Fruit fly (Drosophila melanogaster) whole organism, embryonic: Measurements from ENCODE around the gene CG6345.

Experiments used
- Abd-B ChIP-seq: fragments of 200-800 bp; sonication (Bioruptor generic); optimal IDR thresholded peaks from 2 replicates; lab custom pipeline; 2018; ENCODE audit warnings: missing biosample characterization, mild to moderate bottlenecking, missing genetic modification characterization, moderate library complexity
- Adf1 ChIP-seq: fragments of 200-800 bp; sonication (Bioruptor generic); IDR thresholded peaks from 2 replicates; pipeline ENCODE4 v1.3.6; 2022; ENCODE audit warnings: missing biosample characterization, missing genetic modification characterization
- BEAF-32 ChIP-seq: fragments of 200-800 bp; sonication (Bioruptor generic); optimal IDR thresholded peaks from 3 replicates; lab custom pipeline; 2017; ENCODE audit warnings: missing biosample characterization, missing genetic modification characterization, mild to moderate bottlenecking, moderate library complexity, missing genetic modification reagents
- Blimp-1 ChIP-seq: fragments of 200-800 bp; sonication (Bioruptor generic); optimal IDR thresholded peaks from 3 replicates; lab custom pipeline; 2018; ENCODE audit warnings: missing biosample characterization, missing genetic modification characterization, mild to moderate bottlenecking, moderate library complexity, missing genetic modification reagents
- Bteb2 ChIP-seq: fragments of 200-800 bp; sonication (Bioruptor generic); optimal IDR thresholded peaks from 2 replicates; lab custom pipeline; 2016; ENCODE audit warnings: missing biosample characterization, missing genetic modification characterization
- CG10431 ChIP-seq: fragments of 200-800 bp; sonication (Bioruptor generic); optimal IDR thresholded peaks from 3 replicates; lab custom pipeline; 2018; ENCODE audit warnings: missing biosample characterization, mild to moderate bottlenecking, missing genetic modification characterization
- CG10959 ChIP-seq: fragments of 200-800 bp; sonication (Bioruptor generic); IDR thresholded peaks from 2 replicates; pipeline ENCODE4 v1.3.6; 2022; ENCODE audit warnings: missing biosample characterization, missing genetic modification characterization
- CG11696 ChIP-seq: fragments of 200-800 bp; sonication (Bioruptor generic); IDR thresholded peaks from 2 replicates; pipeline ENCODE4 v1.3.6; 2022; ENCODE audit warnings: missing biosample characterization, missing genetic modification characterization
- CG14965 ChIP-seq: fragments of 200-800 bp; sonication (Bioruptor generic); optimal IDR thresholded peaks from 2 replicates; lab custom pipeline; 2016; ENCODE audit warnings: missing biosample characterization, missing genetic modification characterization, borderline replicate concordance
- CG1602 ChIP-seq: fragments of 200-800 bp; sonication (Bioruptor generic); optimal IDR thresholded peaks from 3 replicates; lab custom pipeline; 2016; ENCODE audit warnings: missing biosample characterization, missing genetic modification characterization
- CG1647 ChIP-seq: fragments of 200-800 bp; sonication (Bioruptor generic); optimal IDR thresholded peaks from 3 replicates; lab custom pipeline; 2016; ENCODE audit warnings: missing biosample characterization, missing genetic modification characterization
- CG18619 ChIP-seq: fragments of 200-800 bp; sonication (Bioruptor generic); optimal IDR thresholded peaks from 3 replicates; lab custom pipeline; 2017; ENCODE audit warnings: missing biosample characterization, mild to moderate bottlenecking, missing genetic modification characterization
- CG2116 ChIP-seq: fragments of 200-800 bp; sonication (Bioruptor generic); optimal IDR thresholded peaks from 3 replicates; lab custom pipeline; 2018; ENCODE audit warnings: missing biosample characterization, mild to moderate bottlenecking, missing genetic modification characterization
- CG2120 ChIP-seq: fragments of 200-800 bp; sonication (Bioruptor generic); optimal IDR thresholded peaks from 3 replicates; lab custom pipeline; 2016; ENCODE audit warnings: missing biosample characterization, missing genetic modification characterization
- CG2889 ChIP-seq: fragments of 200-800 bp; sonication (Bioruptor generic); IDR thresholded peaks from 3 replicates; pipeline ENCODE4 v1.3.6; 2022; ENCODE audit warnings: missing biosample characterization, missing genetic modification characterization
- CG30403 ChIP-seq: fragments of 200-800 bp; sonication (Bioruptor generic); optimal IDR thresholded peaks from 3 replicates; lab custom pipeline; 2016; ENCODE audit warnings: missing biosample characterization, missing genetic modification characterization
- CG30431 ChIP-seq: fragments of 200-800 bp; sonication (Bioruptor generic); optimal IDR thresholded peaks from 2 replicates; lab custom pipeline; 2017; ENCODE audit warnings: missing biosample characterization, missing genetic modification characterization
- CG32532 ChIP-seq: fragments of 200-800 bp; sonication (Bioruptor generic); IDR thresholded peaks from 2 replicates; pipeline ENCODE4 v1.3.6; 2022; ENCODE audit warnings: missing biosample characterization, missing genetic modification characterization
- CG4360 ChIP-seq: fragments of 200-800 bp; sonication (Bioruptor generic); IDR thresholded peaks from 2 replicates; pipeline ENCODE4 v1.3.6; 2022; ENCODE audit warnings: missing biosample characterization, missing genetic modification characterization
- CG5953 ChIP-seq: fragments of 200-800 bp; sonication (Bioruptor generic); IDR thresholded peaks from 2 replicates; pipeline ENCODE4 v1.3.6; 2022; ENCODE audit warnings: missing biosample characterization, missing genetic modification characterization
- CG6654 ChIP-seq: fragments of 200-800 bp; sonication (Bioruptor generic); optimal IDR thresholded peaks from 2 replicates; lab custom pipeline; 2017; ENCODE audit warnings: missing biosample characterization, mild to moderate bottlenecking, missing genetic modification characterization
- CG6765 ChIP-seq: fragments of 200-800 bp; sonication (Bioruptor generic); optimal IDR thresholded peaks from 3 replicates; lab custom pipeline; 2017; ENCODE audit warnings: missing biosample characterization, mild to moderate bottlenecking, missing genetic modification characterization
- CG7372 ChIP-seq: fragments of 200-800 bp; sonication (Bioruptor generic); IDR thresholded peaks from 2 replicates; pipeline ENCODE4 v1.3.6; 2022; ENCODE audit warnings: missing biosample characterization, missing genetic modification characterization
- CG9215 ChIP-seq: fragments of 200-800 bp; sonication (Bioruptor generic); IDR thresholded peaks from 2 replicates; pipeline ENCODE4 v1.3.6; 2022; ENCODE audit warnings: missing biosample characterization, missing genetic modification characterization
- Doc3 ChIP-seq: fragments of 200-800 bp; sonication (Bioruptor generic); IDR thresholded peaks from 3 replicates; pipeline ENCODE4 v1.3.6; 2022; ENCODE audit warnings: missing biosample characterization, missing genetic modification characterization; ENCODE audit not compliant: partially characterized antibody
- Dp ChIP-seq: fragments of 200-800 bp; sonication (Bioruptor generic); optimal IDR thresholded peaks from 2 replicates; lab custom pipeline; 2018; ENCODE audit warnings: missing biosample characterization, mild to moderate bottlenecking, missing genetic modification characterization, moderate library complexity
- Fer3 ChIP-seq: fragments of 200-800 bp; sonication (Bioruptor generic); optimal IDR thresholded peaks from 2 replicates; lab custom pipeline; 2018; ENCODE audit warnings: missing biosample characterization, mild to moderate bottlenecking, missing genetic modification characterization, moderate library complexity
- GATAe ChIP-seq: fragments of 200-800 bp; sonication (Bioruptor generic); conservative IDR thresholded peaks from 2 replicates; pipeline ENCODE4 v1.3.6; 2022; ENCODE audit warnings: missing biosample characterization, missing genetic modification characterization
- Hsf ChIP-seq: fragments of 200-800 bp; sonication (Bioruptor generic); optimal IDR thresholded peaks from 3 replicates; lab custom pipeline; 2016; ENCODE audit warnings: missing biosample characterization, missing genetic modification characterization
- Jarid2 ChIP-seq: fragments of 200-800 bp; sonication (Bioruptor generic); optimal IDR thresholded peaks from 3 replicates; lab custom pipeline; 2017; ENCODE audit warnings: mild to moderate bottlenecking, missing biosample characterization, missing genetic modification reagents, missing genetic modification characterization
- Lim3 ChIP-seq: fragments of 200-800 bp; sonication (Bioruptor generic); IDR thresholded peaks from 2 replicates; pipeline ENCODE4 v1.3.6; 2022; ENCODE audit warnings: missing biosample characterization, missing genetic modification characterization
- MTF-1 ChIP-seq: fragments of 200-800 bp; sonication (Bioruptor generic); optimal IDR thresholded peaks from 2 replicates; lab custom pipeline; 2018; ENCODE audit warnings: missing biosample characterization, mild to moderate bottlenecking, missing genetic modification characterization, borderline replicate concordance
- Oli ChIP-seq: fragments of 200-800 bp; sonication (Bioruptor generic); optimal IDR thresholded peaks from 2 replicates; lab custom pipeline; 2018; ENCODE audit warnings: missing biosample characterization, mild to moderate bottlenecking, missing genetic modification characterization, moderate library complexity
- Sox100B ChIP-seq: fragments of 200-800 bp; sonication (Bioruptor generic); optimal IDR thresholded peaks from 3 replicates; lab custom pipeline; 2018; ENCODE audit warnings: missing biosample characterization, mild to moderate bottlenecking, missing genetic modification characterization
- bcd ChIP-seq: fragments of 200-800 bp; sonication (Bioruptor generic); optimal IDR thresholded peaks from 2 replicates; lab custom pipeline; 2017; ENCODE audit warnings: missing biosample characterization, mild to moderate bottlenecking, missing genetic modification characterization
- cas ChIP-seq: fragments of 200-800 bp; sonication (Bioruptor generic); IDR thresholded peaks from 2 replicates; pipeline ENCODE4 v1.3.6; 2022; ENCODE audit warnings: missing biosample characterization, missing genetic modification characterization
- dan ChIP-seq: fragments of 200-800 bp; sonication (Bioruptor generic); IDR thresholded peaks from 2 replicates; pipeline ENCODE4 v1.3.6; 2022; ENCODE audit warnings: missing biosample characterization, missing genetic modification characterization
- hb ChIP-seq: fragments of 200-800 bp; sonication (Bioruptor generic); IDR thresholded peaks from 3 replicates; pipeline ENCODE4 v1.3.6; 2022; ENCODE audit warnings: missing biosample characterization, missing genetic modification characterization; ENCODE audit not compliant: partially characterized antibody
- lbe ChIP-seq: fragments of 200-800 bp; sonication (Bioruptor generic); optimal IDR thresholded peaks from 2 replicates; lab custom pipeline; 2016; ENCODE audit warnings: missing biosample characterization, mild to moderate bottlenecking, missing genetic modification characterization
- odd ChIP-seq: fragments of 200-800 bp; sonication (Bioruptor generic); optimal IDR thresholded peaks from 2 replicates; lab custom pipeline; 2017; ENCODE audit warnings: missing biosample characterization, mild to moderate bottlenecking, missing genetic modification characterization
- onecut ChIP-seq: fragments of 200-800 bp; sonication (Bioruptor generic); IDR thresholded peaks from 2 replicates; pipeline ENCODE4 v1.3.6; 2022; ENCODE audit warnings: missing biosample characterization, missing genetic modification characterization
- phol ChIP-seq: fragments of 200-800 bp; sonication (Bioruptor generic); optimal IDR thresholded peaks from 3 replicates; lab custom pipeline; 2018; ENCODE audit warnings: missing biosample characterization, mild to moderate bottlenecking, missing genetic modification characterization, moderate library complexity
- prd ChIP-seq, 3 experiments: fragments of >200 bp in 2 of 3; fragments of 200-800 bp in 1 of 3; sonication (Bioruptor generic) in 1 of 3; optimal IDR thresholded peaks in 2 of 3; IDR thresholded peaks in 1 of 3; 2 replicates in 2 of 3; 3 replicates in 1 of 3; pipeline versions ENCODE4 v1.3.6 to Lab custom; 2017 to 2022; ENCODE audit warnings: missing biosample characterization in 1 of 3, missing genetic modification characterization in 1 of 3
- sc ChIP-seq, 3 experiments: fragments of >200 bp in 2 of 3; fragments of 200-800 bp in 1 of 3; sonication (Bioruptor generic) in 1 of 3; optimal IDR thresholded peaks; 2 replicates in 2 of 3; 3 replicates in 1 of 3; lab custom pipeline; 2017; ENCODE audit warnings: mild to moderate bottlenecking in 1 of 3, missing biosample characterization in 1 of 3, missing genetic modification characterization in 1 of 3, missing genetic modification reagents in 1 of 3
- sens-2 ChIP-seq: fragments of 200-800 bp; sonication (Bioruptor generic); IDR thresholded peaks from 2 replicates; pipeline ENCODE4 v1.3.6; 2022; ENCODE audit warnings: missing biosample characterization, missing genetic modification characterization
- tgo ChIP-seq: fragments of 200-800 bp; sonication (Bioruptor generic); IDR thresholded peaks from 3 replicates; pipeline ENCODE4 v1.3.6; 2022; ENCODE audit warnings: missing biosample characterization, missing genetic modification characterization
- vvl ChIP-seq: fragments of 200-800 bp; sonication (Bioruptor generic); IDR thresholded peaks from 2 replicates; pipeline ENCODE4 v1.3.6; 2022; ENCODE audit warnings: missing biosample characterization, missing genetic modification characterization
- wdn ChIP-seq: fragments of 200-800 bp; sonication (Bioruptor generic); IDR thresholded peaks from 2 replicates; pipeline ENCODE4 v1.3.6; 2022; ENCODE audit warnings: missing biosample characterization, missing genetic modification characterization
- yki ChIP-seq: fragments of >200 bp; optimal IDR thresholded peaks from 3 replicates; lab custom pipeline; 2018

CG6345 gene

dm6 chr3R:10388128-10389026 is 27.5 kb downstream of the CG6345 start, which contains the start of gene cwo (continued):
- no peak for TF ChIP-seq Doc3
- no peak for TF ChIP-seq yki (lab: Kevin White, UChicago)
- TF ChIP-seq CG2120 (GFP tag; lab: Kevin White, UChicago): no peak
- TF ChIP-seq CG7372 (GFP tag; lab: Robert Waterston, UW): no peak
- TF ChIP-seq CG6654: no peak
- no peak for TF ChIP-seq bcd (GFP tag; lab: Kevin White, UChicago)
- peak; percentile 35 for TF ChIP-seq odd (GFP tag; lab: Kevin White, UChicago)
- no peak for TF ChIP-seq Oli (tag; lab: Kevin White, UChicago)
- no peak for TF ChIP-seq CG9215 (GFP tag; lab: Robert Waterston, UW)
- TF ChIP-seq CG4360 (GFP tag; lab: Robert Waterston, UW): no peak
- no peak for TF ChIP-seq GATAe (GFP tag; lab: Robert Waterston, UW)
- TF ChIP-seq Bteb2 (GFP tag; lab: Kevin White, UChicago): no peak
- TF ChIP-seq CG1602 (GFP tag; lab: Kevin White, UChicago): no peak
- TF ChIP-seq wdn (GFP tag; lab: Robert Waterston, UW): no peak
- no peak for TF ChIP-seq hb (GFP tag; lab: Robert Waterston, UW)
- no peak for TF ChIP-seq Abd-B (GFP tag; lab: Kevin White, UChicago)
- peak; percentile 31 for TF ChIP-seq Fer3 (tag; lab: Kevin White, UChicago)
- no peak for TF ChIP-seq Dp (GFP tag; lab: Kevin White, UChicago)
- no peak for TF ChIP-seq prd (optimal IDR thresholded peaks at IDR 0.05; lab: Kevin White, UChicago)
- TF ChIP-seq prd (GFP tag; IDR thresholded peaks at IDR 0.05; lab: Robert Waterston, UW): no peak
- no peak for TF ChIP-seq CG14965
- TF ChIP-seq vvl (GFP tag; lab: Robert Waterston, UW): no peak
- TF ChIP-seq CG32532 (GFP tag; lab: Robert Waterston, UW): no peak
- TF ChIP-seq MTF-1: peak; percentile 48
- TF ChIP-seq Hsf (GFP tag; lab: Kevin White, UChicago): no peak
- peak; percentile 54 for TF ChIP-seq lbe (GFP tag; lab: Kevin White, UChicago)
- TF ChIP-seq Lim3: no peak
- TF ChIP-seq Jarid2 (GFP tag; lab: Kevin White, UChicago): peak; percentile 80
- peak; percentile 45 for TF ChIP-seq CG10431 (GFP tag; lab: Kevin White, UChicago)
- TF ChIP-seq Blimp-1 (GFP tag; lab: Kevin White, UChicago): no peak
- no peak for TF ChIP-seq CG30403 (GFP tag; lab: Kevin White, UChicago)
- TF ChIP-seq onecut (GFP tag; lab: Robert Waterston, UW): peak; percentile 53
- peak; percentile 42 for TF ChIP-seq CG18619 (GFP tag; lab: Kevin White, UChicago)
- TF ChIP-seq CG5953 (GFP tag; lab: Robert Waterston, UW): no peak
- no peak for TF ChIP-seq BEAF-32
- no peak for TF ChIP-seq tgo (GFP tag; lab: Robert Waterston, UW)
- TF ChIP-seq CG30431 (GFP tag; lab: Kevin White, UChicago): no peak
- no peak for TF ChIP-seq CG1647 (GFP tag; lab: Kevin White, UChicago)
- peak; percentile 2 for TF ChIP-seq Sox100B (GFP tag; lab: Kevin White, UChicago)
- TF ChIP-seq Adf1: no peak
- no peak for TF ChIP-seq CG11696 (GFP tag; lab: Robert Waterston, UW)
- TF ChIP-seq phol (tag; lab: Kevin White, UChicago): no peak
- no peak for TF ChIP-seq CG2889 (GFP tag; lab: Robert Waterston, UW)
- peak; percentile 5 for TF ChIP-seq CG2116 (GFP tag; lab: Kevin White, UChicago)
- no peak for TF ChIP-seq cas (GFP tag; lab: Robert Waterston, UW)
- TF ChIP-seq sc (optimal IDR thresholded peaks at IDR 0.05; lab: Kevin White, UChicago): no peak
- TF ChIP-seq sc (GFP tag; optimal IDR thresholded peaks at IDR 0.05; lab: Kevin White, UChicago): peak; percentile 21
- TF ChIP-seq dan: no peak
- no peak for TF ChIP-seq CG10959 (GFP tag; lab: Robert Waterston, UW)
- TF ChIP-seq CG6765: no peak
- TF ChIP-seq sens-2 (GFP tag; lab: Robert Waterston, UW): no peak
